Worm (Caenorhabditis elegans): ENCODE results near the gene Y75B12B.10.

Y75B12B.10 gene

ce11 chrV:15187083-15188057 is 12.5 kb upstream of the Y75B12B.10 start, which contains the start of the genes cyn-7 and bath-36 (continued):
- TF ChIP-seq spr-1 (tag; optimal IDR thresholded peaks at IDR 0.05) = peak; percentile 22
- no peak for TF ChIP-seq nhr-76 (tag; optimal IDR thresholded peaks at IDR 0.05)
- TF ChIP-seq hif-1 (tag; optimal IDR thresholded peaks at IDR 0.05) = peak in 1 of 2 experiments; percentile 29
- TF ChIP-seq lir-3 (tag; optimal IDR thresholded peaks at IDR 0.05) = no peak
- peak; percentile 24 for TF ChIP-seq F37D6.2 (tag; optimal IDR thresholded peaks at IDR 0.05)
- peak; percentile 37 for TF ChIP-seq duxl-1 (tag; optimal IDR thresholded peaks at IDR 0.05; ENCODE audit: poor library complexity)
- TF ChIP-seq zfp-2 (tag; optimal IDR thresholded peaks at IDR 0.05) = no peak
- TF ChIP-seq aha-1 (tag) = peak; percentile 92
- peak; percentile 51; the same call in 1 of the 2 replicates for TF ChIP-seq tra-1 (GFP tag; IDR thresholded peaks at IDR 0.05)
- TF ChIP-seq lsy-2 (tag; optimal IDR thresholded peaks at IDR 0.05) = peak in 1 of 2 experiments; percentile 75

ce11 chrV:15189567-15189966 is 10.3 kb upstream of the Y75B12B.10 start, which contains the start of gene cyn-3:
cyn-3 (plus strand) TSS chrV:15189927.
- TF ChIP-seq zip-11 (GFP tag; IDR thresholded peaks at IDR 0.05) (no peak), T26A8.4 (GFP tag; IDR thresholded peaks at IDR 0.05) (peak; percentile 68), daf-16 (GFP tag; optimal IDR thresholded peaks at IDR 0.05) (peak in 1 of 2 experiments; percentile 35), daf-16 (tag; optimal IDR thresholded peaks at IDR 0.05) (peak; percentile 65), nhr-6 (tag; optimal IDR thresholded peaks at IDR 0.05) (peak; percentile 99), hif-1 (tag; optimal IDR thresholded peaks at IDR 0.05) (peak in 1 of 2 experiments; percentile 60), ceh-20 (GFP tag; IDR thresholded peaks at IDR 0.05) (no peak), nhr-25 (tag; optimal IDR thresholded peaks at IDR 0.05; ENCODE audit: borderline replicate concordance, insufficient read depth) (peak; percentile 28), Y75B8A.6 (GFP tag; IDR thresholded peaks at IDR 0.05) (no peak), hlh-30 (tag; optimal IDR thresholded peaks at IDR 0.05; ENCODE audit: insufficient read depth) (peak; percentile 79), tra-1 (GFP tag; IDR thresholded peaks at IDR 0.05) (no peak), hmg-1.1 (GFP tag; IDR thresholded peaks at IDR 0.05) (peak; percentile 55), lin-15B (tag; optimal IDR thresholded peaks at IDR 0.05) (peak; percentile 46), ceh-28 (tag; optimal IDR thresholded peaks at IDR 0.05) (no peak), nhr-28 (tag; optimal IDR thresholded peaks at IDR 0.05) (peak; percentile 59), hlh-11 (tag; optimal IDR thresholded peaks at IDR 0.05) (peak; percentile 73), ztf-7 (tag; optimal IDR thresholded peaks at IDR 0.05) (peak; percentile 63), nhr-48 (tag; optimal IDR thresholded peaks at IDR 0.05) (peak; percentile 9), nhr-102 (tag; optimal IDR thresholded peaks at IDR 0.05) (peak; percentile 41), pha-4 (GFP tag; IDR thresholded peaks at IDR 0.05) (0 out of 2 replicates have a peak, but pooled peaks have one; percentile 44), pha-4 (tag; optimal IDR thresholded peaks at IDR 0.05) (peak; percentile 71), dve-1 (tag; optimal IDR thresholded peaks at IDR 0.05; ENCODE audit: insufficient read depth) (peak; percentile 92), unc-62 (GFP tag; optimal IDR thresholded peaks at IDR 0.05 in 1 of 2) (peak in 1 of 2 experiments; percentile 85), unc-62 (tag; optimal IDR thresholded peaks at IDR 0.05) (no peak), dmd-9 (GFP tag; IDR thresholded peaks at IDR 0.05) (peak; percentile 59; the same call in 1 of the 2 replicates), mdt-29 (GFP tag; IDR thresholded peaks at IDR 0.05) (0 out of 2 replicates have a peak, but pooled peaks have one; percentile 20), mdl-1 (tag; optimal IDR thresholded peaks at IDR 0.05) (peak in 1 of 2 experiments; percentile 31), unc-130 (GFP tag; optimal IDR thresholded peaks at IDR 0.05) (peak; percentile 31), Y48G9A.11 (GFP tag; IDR thresholded peaks at IDR 0.05) (no peak), T20F7.1 (GFP tag; optimal IDR thresholded peaks at IDR 0.05) (peak; percentile 77), F37D6.2 (tag; optimal IDR thresholded peaks at IDR 0.05) (peak; percentile 45), duxl-1 (tag; optimal IDR thresholded peaks at IDR 0.05; ENCODE audit: poor library complexity) (peak; percentile 51), nhr-10 (tag; optimal IDR thresholded peaks at IDR 0.05) (no peak), arid-1 (GFP tag; conservative IDR thresholded peaks at IDR 0.05) (peak; percentile 71), pqm-1 (tag; optimal IDR thresholded peaks at IDR 0.05) (no peak), snpc-1.2 (GFP tag; IDR thresholded peaks at IDR 0.05) (peak; percentile 28; the same call in 1 of the 2 replicates), ctbp-1 (GFP tag; IDR thresholded peaks at IDR 0.05) (peak; percentile 67), nhr-11 (tag; optimal IDR thresholded peaks at IDR 0.05) (peak; percentile 69), rbr-2 (tag; optimal IDR thresholded peaks at IDR 0.05) (peak; percentile 81), unc-39 (tag; optimal IDR thresholded peaks at IDR 0.05) (no peak)

Measured in whole organism, L4 larva.